Worm (Caenorhabditis elegans) whole organism, L2 larva: ENCODE data around the gene pqn-18.

Experiments
- C34F6.9 ChIP-seq: fragments of 150-350 bp; optimal IDR thresholded peaks from 2 replicates; lab custom pipeline; 2014; ENCODE audit warnings: missing biosample characterization, missing genetic modification characterization
- F13H6.1 ChIP-seq: sonication (generic microtip); optimal IDR thresholded peaks from 2 replicates; lab custom pipeline; 2016; ENCODE audit warnings: missing genetic modification characterization, missing compliant biosample characterization
- Y55F3AM.14 ChIP-seq: fragments of 200-800 bp; sonication (Bioruptor generic); optimal IDR thresholded peaks from 2 replicates; lab custom pipeline; 2018; ENCODE audit warnings: mild to moderate bottlenecking, missing genetic modification characterization, missing compliant biosample characterization
- ZK546.5 ChIP-seq: sonication (generic microtip); optimal IDR thresholded peaks from 2 replicates; lab custom pipeline; 2017; ENCODE audit warnings: missing biosample characterization, missing genetic modification characterization
- blmp-1 ChIP-seq: sonication (generic microtip); optimal IDR thresholded peaks from 2 replicates; lab custom pipeline; 2017; ENCODE audit warnings: missing genetic modification characterization, mild to moderate bottlenecking, missing compliant biosample characterization, antibody characterized with exemption, moderate library complexity; ENCODE audit not compliant: insufficient read depth
- ceh-16 ChIP-seq: fragments of 150-350 bp; optimal IDR thresholded peaks from 2 replicates; lab custom pipeline; 2014; ENCODE audit warnings: missing biosample characterization, missing genetic modification characterization
- ceh-82 ChIP-seq: fragments of 150-350 bp; optimal IDR thresholded peaks from 2 replicates; lab custom pipeline; 2014; ENCODE audit warnings: missing biosample characterization, missing genetic modification characterization
- crh-2 ChIP-seq: sonication (generic microtip); optimal IDR thresholded peaks from 2 replicates; lab custom pipeline; 2017; ENCODE audit warnings: missing biosample characterization, missing genetic modification characterization
- egl-27 ChIP-seq: sonication (generic microtip); optimal IDR thresholded peaks from 3 replicates; lab custom pipeline; 2017; ENCODE audit warnings: missing biosample characterization, missing genetic modification reagents, missing genetic modification characterization
- elt-1 ChIP-seq: fragments of 150-350 bp; optimal IDR thresholded peaks from 2 replicates; lab custom pipeline; 2014; ENCODE audit warnings: missing biosample characterization, missing genetic modification characterization
- elt-3 ChIP-seq: sonication (generic microtip); optimal IDR thresholded peaks from 2 replicates; lab custom pipeline; 2017; ENCODE audit warnings: missing biosample characterization, missing genetic modification characterization
- fos-1 ChIP-seq: fragments of 150-350 bp; optimal IDR thresholded peaks from 2 replicates; lab custom pipeline; 2014; ENCODE audit warnings: missing biosample characterization, missing genetic modification characterization
- gmeb-1 ChIP-seq: fragments of 150-350 bp; optimal IDR thresholded peaks from 2 replicates; lab custom pipeline; 2014; ENCODE audit warnings: missing biosample characterization, missing genetic modification characterization
- lin-11 ChIP-seq: fragments of 150-350 bp; sonication (generic microtip); optimal IDR thresholded peaks from 2 replicates; lab custom pipeline; 2014; ENCODE audit warnings: missing biosample characterization, missing genetic modification characterization, inconsistent platforms, mixed read lengths
- lin-13 ChIP-seq: fragments of 150-350 bp; optimal IDR thresholded peaks from 2 replicates; lab custom pipeline; 2014; ENCODE audit warnings: missing biosample characterization, missing genetic modification reagents, missing genetic modification characterization
- lin-39 ChIP-seq: fragments of 150-350 bp; optimal IDR thresholded peaks from 2 replicates; lab custom pipeline; 2014; ENCODE audit warnings: missing biosample characterization, missing genetic modification reagents, missing genetic modification characterization
- lsy-2 ChIP-seq, 2 experiments: fragments of 150-350 bp in 1 of 2; sonication (generic microtip) in 1 of 2; optimal IDR thresholded peaks; 2 replicates each; lab custom pipeline; 2014 to 2017; ENCODE audit warnings: missing biosample characterization in 2 of 2, missing genetic modification characterization in 2 of 2
- mdl-1 ChIP-seq, 2 experiments: fragments of 150-350 bp in 1 of 2; sonication (generic microtip) in 1 of 2; optimal IDR thresholded peaks; 2 replicates each; lab custom pipeline; 2017; ENCODE audit warnings: missing biosample characterization in 2 of 2, missing genetic modification characterization in 2 of 2
- nhr-10 ChIP-seq: sonication (generic microtip); optimal IDR thresholded peaks from 2 replicates; lab custom pipeline; 2017; ENCODE audit warnings: missing biosample characterization, missing genetic modification characterization
- nhr-12 ChIP-seq: fragments of 150-350 bp; optimal IDR thresholded peaks from 2 replicates; lab custom pipeline; 2014; ENCODE audit warnings: missing biosample characterization, missing genetic modification characterization
- nhr-129 ChIP-seq: fragments of 150-350 bp; optimal IDR thresholded peaks from 2 replicates; lab custom pipeline; 2014; ENCODE audit warnings: missing biosample characterization, missing genetic modification characterization
- nhr-21 ChIP-seq: fragments of 150-350 bp; optimal IDR thresholded peaks from 2 replicates; lab custom pipeline; 2014; ENCODE audit warnings: missing biosample characterization, missing genetic modification characterization
- nhr-23 ChIP-seq: fragments of 150-350 bp; optimal IDR thresholded peaks from 2 replicates; lab custom pipeline; 2014; ENCODE audit warnings: missing biosample characterization, missing genetic modification reagents, missing genetic modification characterization
- nhr-237 ChIP-seq: fragments of 150-350 bp; optimal IDR thresholded peaks from 2 replicates; lab custom pipeline; 2014; ENCODE audit warnings: missing biosample characterization, missing genetic modification characterization
- nhr-25 ChIP-seq: fragments of 150-350 bp; sonication (generic microtip); optimal IDR thresholded peaks from 3 replicates; lab custom pipeline; 2014; ENCODE audit warnings: missing biosample characterization, missing genetic modification characterization
- nhr-77 ChIP-seq: fragments of 150-350 bp; optimal IDR thresholded peaks from 2 replicates; lab custom pipeline; 2014; ENCODE audit warnings: missing biosample characterization, missing genetic modification characterization
- peb-1 ChIP-seq: fragments of 150-350 bp; optimal IDR thresholded peaks from 2 replicates; lab custom pipeline; 2014; ENCODE audit warnings: missing biosample characterization, missing genetic modification characterization
- sem-4 ChIP-seq: fragments of 150-350 bp; optimal IDR thresholded peaks from 2 replicates; lab custom pipeline; 2014; ENCODE audit warnings: missing biosample characterization, missing genetic modification reagents, missing genetic modification characterization
- sma-3 ChIP-seq: sonication (generic microtip); optimal IDR thresholded peaks from 2 replicates; lab custom pipeline; 2016; ENCODE audit warnings: missing genetic modification reagents, missing genetic modification characterization, missing compliant biosample characterization
- sma-9 ChIP-seq, 2 experiments: fragments of 150-350 bp in 1 of 2; sonication (generic microtip) in 1 of 2; optimal IDR thresholded peaks; 2 replicates each; lab custom pipeline; 2014 to 2016; ENCODE audit warnings: missing genetic modification characterization in 2 of 2, mild to moderate bottlenecking in 1 of 2, missing biosample characterization in 1 of 2, missing compliant biosample characterization in 1 of 2, missing genetic modification reagents in 1 of 2, moderate library complexity in 1 of 2
- unc-39 ChIP-seq: fragments of 150-350 bp; optimal IDR thresholded peaks from 2 replicates; lab custom pipeline; 2014; ENCODE audit warnings: missing biosample characterization, missing genetic modification characterization
- unc-55 ChIP-seq: fragments of 150-350 bp; sonication (generic microtip); optimal IDR thresholded peaks from 3 replicates; lab custom pipeline; 2014; ENCODE audit warnings: missing biosample characterization, missing genetic modification reagents, missing genetic modification characterization
- zag-1 ChIP-seq: fragments of 150-350 bp; optimal IDR thresholded peaks from 2 replicates; lab custom pipeline; 2014; ENCODE audit warnings: missing biosample characterization, missing genetic modification characterization
- ztf-1 ChIP-seq: fragments of 200-800 bp; sonication (Bioruptor generic); conservative IDR thresholded peaks from 2 replicates; pipeline ENCODE4 v1.3.6; 2022; ENCODE audit warnings: missing genetic modification characterization, missing compliant biosample characterization
- ztf-4 ChIP-seq: fragments of 150-350 bp; optimal IDR thresholded peaks from 2 replicates; lab custom pipeline; 2014; ENCODE audit warnings: missing biosample characterization, missing genetic modification characterization

The pqn-18 gene

ce11 chrX:12881174-12881573, 26.5 kb upstream of the pqn-18 start:
- peak; percentile 34 for TF ChIP-seq elt-1
- TF ChIP-seq blmp-1 (tag; lab: Kevin White, UChicago), result no peak

ce11 chrX:12884873-12885272, 22.8 kb upstream of the pqn-18 start, which contains the start of gene gpc-1:
Gene gpc-1 (minus strand): TSS chrX:12884989.
- TF ChIP-seq ztf-4 (tag; lab: Kevin White, UChicago) (peak; percentile 6), lin-11 (no peak)

- TF ChIP-seq ZK546.5 (tag; lab: Kevin White, UChicago) (no peak), gmeb-1 (tag; lab: Kevin White, UChicago) (peak; percentile 31), C34F6.9 (peak; percentile 71), lin-39 (tag; lab: Kevin White, UChicago) (no peak), fos-1 (tag; lab: Kevin White, UChicago) (peak; percentile 42), mdl-1 (tag; optimal IDR thresholded peaks at IDR 0.05; lab: Kevin White, UChicago) (peak in 1 of 2 experiments; percentile 55), Y55F3AM.14 (GFP tag; lab: Kevin White, UChicago) (peak; percentile 61), sma-3 (GFP tag; lab: Kevin White, UChicago) (peak; percentile 50), crh-2 (tag; lab: Kevin White, UChicago) (peak; percentile 51), nhr-21 (tag; lab: Kevin White, UChicago) (peak; percentile 81), sma-9 (GFP tag; optimal IDR thresholded peaks at IDR 0.05; lab: Kevin White, UChicago) (peak; percentile 85), sma-9 (tag; optimal IDR thresholded peaks at IDR 0.05; lab: Kevin White, UChicago) (no peak), unc-55 (peak; percentile 84), unc-39 (no peak), F13H6.1 (tag; lab: Kevin White, UChicago) (peak; percentile 56), ztf-1 (GFP tag; lab: Robert Waterston, UW) (no peak), ceh-16 (tag; lab: Kevin White, UChicago) (peak; percentile 9), nhr-237 (tag; lab: Kevin White, UChicago) (no peak), nhr-25 (tag; lab: Kevin White, UChicago) (peak; percentile 24), nhr-129 (tag; lab: Kevin White, UChicago) (peak; percentile 95), nhr-12 (tag; lab: Kevin White, UChicago) (no peak), sem-4 (tag; lab: Kevin White, UChicago) (peak; percentile 42), zag-1 (tag; lab: Kevin White, UChicago) (peak; percentile 27), nhr-10 (no peak), blmp-1 (tag; lab: Kevin White, UChicago) (peak; percentile 24), lsy-2 (tag; optimal IDR thresholded peaks at IDR 0.05; lab: Kevin White, UChicago) (peak; percentile 41 to 58), elt-3 (no peak), nhr-77 (no peak), lin-11 (peak; percentile 86), egl-27 (tag; lab: Kevin White, UChicago) (peak; percentile 59), lin-13 (peak; percentile 41), ceh-82 (tag; lab: Kevin White, UChicago) (no peak)
Observed at ce11 chrX:12889837-12890449, 17.7 kb upstream of the pqn-18 start.

DNA sequence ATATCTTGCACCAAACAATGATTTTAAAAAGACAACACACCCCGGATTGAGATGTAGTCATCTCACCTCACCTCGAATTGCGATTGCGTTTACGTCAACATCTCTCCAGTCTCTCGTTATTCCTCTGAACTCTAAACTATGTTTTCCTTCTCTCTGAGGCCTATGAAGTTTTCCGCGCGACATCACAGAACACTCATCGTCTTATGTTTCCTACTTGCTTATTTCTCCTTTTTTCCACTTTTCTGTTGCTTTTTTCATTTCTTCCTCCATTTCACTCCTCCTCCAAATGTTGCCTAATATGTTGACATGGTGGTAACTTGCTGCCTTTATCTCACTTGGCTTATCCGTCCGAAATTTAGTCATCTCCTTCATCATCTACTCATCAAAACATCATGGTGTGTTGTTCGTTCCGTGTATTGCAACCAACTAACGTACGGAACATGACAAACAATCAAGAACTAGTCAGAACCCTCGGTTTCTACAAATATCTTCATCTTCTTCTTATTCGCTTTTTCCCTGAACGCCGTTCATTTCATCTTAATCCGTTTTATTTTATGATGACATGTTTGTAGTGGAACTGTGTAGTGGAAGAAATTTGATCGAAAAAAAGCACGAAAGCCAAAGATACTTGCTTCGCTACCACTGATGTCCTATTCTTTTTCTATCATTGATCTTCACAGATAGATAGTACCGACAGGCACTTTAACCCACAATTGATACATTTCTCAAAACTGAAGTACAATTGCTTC, 8.3 kb upstream of the pqn-18 start:
- TF ChIP-seq F13H6.1 (tag; lab: Kevin White, UChicago) (peak; percentile 12), nhr-77 (no peak), unc-55 (peak; percentile 76), C34F6.9 (peak; percentile 42), crh-2 (tag; lab: Kevin White, UChicago) (no peak), nhr-237 (tag; lab: Kevin White, UChicago) (no peak), nhr-129 (tag; lab: Kevin White, UChicago) (peak; percentile 68), nhr-23 (tag; lab: Kevin White, UChicago) (no peak), nhr-25 (tag; lab: Kevin White, UChicago) (peak; percentile 0), nhr-21 (tag; lab: Kevin White, UChicago) (peak; percentile 32), lsy-2 (tag; optimal IDR thresholded peaks at IDR 0.05; lab: Kevin White, UChicago) (peak in 1 of 2 experiments; percentile 30), sma-9 (GFP tag; optimal IDR thresholded peaks at IDR 0.05; lab: Kevin White, UChicago) (peak; percentile 47), sma-9 (tag; optimal IDR thresholded peaks at IDR 0.05; lab: Kevin White, UChicago) (no peak), peb-1 (tag; lab: Kevin White, UChicago) (no peak)
